Fruit fly (Drosophila melanogaster): ENCODE results near the gene CG42521.
A peak's percentile ranks its signal among the peaks of the same experiment; 100 is the strongest.

DNA sequence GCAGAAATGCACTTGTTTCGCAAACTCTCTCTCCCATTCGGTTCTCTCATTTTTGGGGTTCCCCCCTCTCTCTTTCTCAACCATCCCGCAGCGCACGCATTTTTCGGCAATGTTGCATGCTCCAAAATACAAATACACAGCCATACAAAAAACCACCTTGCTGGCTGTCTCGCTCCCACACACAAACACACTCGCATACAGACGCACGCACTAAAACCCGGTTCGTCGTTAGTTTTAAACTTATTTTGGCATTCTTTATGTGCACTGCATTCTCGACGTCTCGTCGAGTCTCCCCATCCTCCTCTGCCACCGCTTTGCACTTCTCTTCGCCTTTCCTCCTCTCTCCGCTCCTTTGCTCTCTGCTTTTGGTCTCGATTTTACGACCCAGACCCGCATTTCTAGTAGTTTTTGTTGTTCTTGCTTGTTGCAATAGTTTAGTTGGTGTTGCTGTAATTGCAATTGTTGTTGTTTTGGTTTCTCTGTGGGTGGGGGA is 43.2 kb upstream of the CG42521 start:
- TF ChIP-seq Ets65A (GFP tag), result peak; percentile 20
- TF ChIP-seq CG7928 (GFP tag; optimal IDR thresholded peaks at IDR 0.05), result no peak
- TF ChIP-seq CG11504 (tag; optimal IDR thresholded peaks at IDR 0.05), result no peak
- no peak for TF ChIP-seq CG10147 (GFP tag; optimal IDR thresholded peaks at IDR 0.05)
- TF ChIP-seq HHEX (GFP tag; optimal IDR thresholded peaks at IDR 0.05), result no peak
- no peak for TF ChIP-seq CG3838 (GFP tag; optimal IDR thresholded peaks at IDR 0.05)
- no peak for TF ChIP-seq luna (GFP tag; optimal IDR thresholded peaks at IDR 0.05)
- no peak for TF ChIP-seq CG4404 (GFP tag; IDR thresholded peaks at IDR 0.05)
- TF ChIP-seq CG16863 (GFP tag; optimal IDR thresholded peaks at IDR 0.05), result no peak
